Fruit fly (Drosophila melanogaster) whole organism, pupa: ENCODE measurements around the gene vvl.

Experiments
- CG10348 ChIP-seq: fragments of 200-800 bp; sonication (Bioruptor generic); IDR thresholded peaks from 2 replicates; pipeline ENCODE4 v1.3.6; 2022; ENCODE audit warnings: missing biosample characterization, missing genetic modification characterization
- CG12605 ChIP-seq: fragments of 200-800 bp; sonication (Bioruptor generic); IDR thresholded peaks from 2 replicates; pipeline ENCODE4 v1.3.6; 2022; ENCODE audit warnings: missing biosample characterization, missing genetic modification characterization
- CG13204 ChIP-seq: fragments of 200-800 bp; sonication (Bioruptor generic); optimal IDR thresholded peaks from 2 replicates; lab custom pipeline; 2018; ENCODE audit warnings: missing biosample characterization, mild to moderate bottlenecking, missing genetic modification characterization, moderate library complexity
- CG14655 ChIP-seq: fragments of 200-800 bp; sonication (Bioruptor generic); optimal IDR thresholded peaks from 3 replicates; lab custom pipeline; 2017; ENCODE audit warnings: mild to moderate bottlenecking, missing biosample characterization, missing genetic modification reagents, missing genetic modification characterization
- CG15710 ChIP-seq: fragments of 200-800 bp; sonication (Bioruptor generic); optimal IDR thresholded peaks from 2 replicates; lab custom pipeline; 2018; ENCODE audit warnings: missing biosample characterization, mild to moderate bottlenecking, missing genetic modification characterization, moderate library complexity
- CG17806 ChIP-seq: fragments of 200-800 bp; sonication (Bioruptor generic); optimal IDR thresholded peaks from 2 replicates; lab custom pipeline; 2018; ENCODE audit warnings: missing biosample characterization, mild to moderate bottlenecking, missing genetic modification characterization, moderate library complexity
- CG32121 ChIP-seq: fragments of 200-800 bp; sonication (Bioruptor generic); IDR thresholded peaks from 2 replicates; pipeline ENCODE4 v1.3.6; 2022; ENCODE audit warnings: missing biosample characterization, missing genetic modification characterization
- CG34367 ChIP-seq: fragments of 200-800 bp; sonication (Bioruptor generic); optimal IDR thresholded peaks from 2 replicates; lab custom pipeline; 2018; ENCODE audit warnings: missing biosample characterization, mild to moderate bottlenecking, missing genetic modification characterization
- CG4496 ChIP-seq: fragments of 200-800 bp; sonication (Bioruptor generic); IDR thresholded peaks from 3 replicates; pipeline ENCODE4 v1.3.6; 2022; ENCODE audit warnings: missing biosample characterization, missing genetic modification characterization
- CG8159 ChIP-seq: fragments of 200-800 bp; sonication (Bioruptor generic); optimal IDR thresholded peaks from 3 replicates; lab custom pipeline; 2018; ENCODE audit warnings: missing biosample characterization, mild to moderate bottlenecking, missing genetic modification characterization, moderate library complexity
- CG8301 ChIP-seq: fragments of 200-800 bp; sonication (Bioruptor generic); optimal IDR thresholded peaks from 2 replicates; lab custom pipeline; 2018; ENCODE audit warnings: missing biosample characterization, mild to moderate bottlenecking, missing genetic modification characterization
- CG9948 ChIP-seq: fragments of 200-800 bp; sonication (Bioruptor generic); optimal IDR thresholded peaks from 2 replicates; lab custom pipeline; 2018; ENCODE audit warnings: missing biosample characterization, mild to moderate bottlenecking, missing genetic modification characterization, moderate library complexity
- D1 ChIP-seq: fragments of 200-800 bp; sonication (Bioruptor generic); optimal IDR thresholded peaks from 2 replicates; lab custom pipeline; 2018; ENCODE audit warnings: missing biosample characterization, mild to moderate bottlenecking, missing genetic modification characterization, moderate library complexity
- EcR ChIP-seq: fragments of 200-800 bp; sonication (Bioruptor generic); optimal IDR thresholded peaks from 3 replicates; lab custom pipeline; 2019; ENCODE audit warnings: missing biosample characterization, missing genetic modification characterization, mild to moderate bottlenecking, moderate library complexity, missing genetic modification reagents
- Ets98B ChIP-seq: fragments of 200-800 bp; sonication (Bioruptor generic); IDR thresholded peaks from 2 replicates; pipeline ENCODE4 v1.3.6; 2022; ENCODE audit warnings: missing biosample characterization, missing genetic modification characterization
- Pif1A ChIP-seq: fragments of 200-800 bp; sonication (Bioruptor generic); optimal IDR thresholded peaks from 3 replicates; lab custom pipeline; 2016; ENCODE audit warnings: missing biosample characterization, missing genetic modification characterization
- Pif1B ChIP-seq: fragments of 200-800 bp; sonication (Bioruptor generic); optimal IDR thresholded peaks from 3 replicates; lab custom pipeline; 2016; ENCODE audit warnings: missing biosample characterization, missing genetic modification characterization
- Snoo ChIP-seq: fragments of 200-800 bp; sonication (Bioruptor generic); optimal IDR thresholded peaks from 3 replicates; lab custom pipeline; 2017; ENCODE audit warnings: missing biosample characterization, mild to moderate bottlenecking, missing genetic modification characterization, inconsistent platforms
- fd96Ca ChIP-seq: fragments of 200-800 bp; sonication (Bioruptor generic); IDR thresholded peaks from 3 replicates; pipeline ENCODE4 v1.3.6; 2022; ENCODE audit warnings: missing biosample characterization, missing genetic modification characterization
- gl ChIP-seq: fragments of 200-800 bp; sonication (Bioruptor generic); optimal IDR thresholded peaks from 2 replicates; lab custom pipeline; 2018; ENCODE audit warnings: missing biosample characterization, mild to moderate bottlenecking, missing genetic modification characterization
- rn ChIP-seq: fragments of 200-800 bp; sonication (Bioruptor generic); IDR thresholded peaks from 2 replicates; pipeline ENCODE4 v1.3.6; 2022; ENCODE audit warnings: missing biosample characterization, missing genetic modification characterization

The vvl gene

dm6 chr3L:6817980-6818379, 28.0 kb downstream of the vvl start:
- TF ChIP-seq D1 (tag; lab: Kevin White, UChicago) (no peak), CG10348 (GFP tag; lab: Robert Waterston, UW) (no peak), EcR (no peak), CG32121 (GFP tag; lab: Robert Waterston, UW) (no peak), Ets98B (no peak), CG8301 (tag; lab: Kevin White, UChicago) (no peak), CG17806 (tag; lab: Kevin White, UChicago) (no peak), CG15710 (tag; lab: Kevin White, UChicago) (no peak), gl (tag; lab: Kevin White, UChicago) (no peak), CG34367 (tag; lab: Kevin White, UChicago) (no peak), CG4496 (GFP tag; lab: Robert Waterston, UW) (no peak), CG8159 (tag; lab: Kevin White, UChicago) (no peak), Pif1A (GFP tag; lab: Kevin White, UChicago) (no peak), Snoo (tag; lab: Kevin White, UChicago) (no peak), Pif1B (GFP tag; lab: Kevin White, UChicago) (no peak)
- TF ChIP-seq, all 21 proteins: peak for 0

DNA sequence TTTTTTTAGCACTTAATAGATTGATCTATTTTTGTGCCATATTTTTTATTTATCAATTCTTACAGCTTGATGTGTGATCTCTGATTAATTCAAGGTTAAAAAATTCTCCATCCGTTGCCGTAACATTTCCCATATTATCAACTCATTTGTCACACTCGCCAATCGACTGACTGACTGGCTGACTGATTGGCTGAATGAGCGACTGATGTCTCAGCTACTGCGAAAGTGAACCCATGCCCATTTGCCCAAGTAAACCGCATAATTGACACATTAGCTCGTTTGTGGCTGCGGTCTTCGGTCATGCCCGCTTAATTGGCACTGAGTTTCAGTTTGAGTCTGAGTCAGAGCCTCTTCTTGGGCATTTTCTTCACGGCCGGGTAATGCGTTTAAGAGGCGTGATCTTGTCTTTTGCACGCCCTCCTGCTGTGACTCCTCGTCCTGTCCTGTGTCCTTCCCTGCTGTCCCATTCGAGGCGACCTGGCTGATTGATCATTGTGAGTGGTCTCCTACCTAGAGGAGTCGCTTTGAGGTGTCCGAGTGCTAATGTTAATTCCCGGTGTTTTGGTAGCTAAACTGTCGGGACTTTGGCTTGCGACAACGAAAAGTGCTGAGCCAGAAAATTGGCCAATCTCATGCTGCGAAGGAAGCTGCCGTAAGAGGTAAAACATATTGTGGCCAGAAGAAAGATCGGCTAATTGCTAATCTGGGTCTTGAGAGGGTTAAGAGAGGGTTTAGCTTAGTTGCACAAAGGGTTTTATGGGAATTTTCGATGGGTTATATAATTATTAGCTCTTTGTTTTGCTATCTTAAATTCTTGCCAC, 31.0 kb downstream of the vvl start:
- TF ChIP-seq Pif1A (GFP tag; lab: Kevin White, UChicago) (no peak), D1 (tag; lab: Kevin White, UChicago) (no peak), CG8301 (tag; lab: Kevin White, UChicago) (no peak)

- TF ChIP-seq Pif1A (GFP tag; lab: Kevin White, UChicago) (no peak), CG9948 (tag; lab: Kevin White, UChicago) (no peak)
Observed at dm6 chr3L:6822735-6823134, 32.8 kb downstream of the vvl start.

DNA sequence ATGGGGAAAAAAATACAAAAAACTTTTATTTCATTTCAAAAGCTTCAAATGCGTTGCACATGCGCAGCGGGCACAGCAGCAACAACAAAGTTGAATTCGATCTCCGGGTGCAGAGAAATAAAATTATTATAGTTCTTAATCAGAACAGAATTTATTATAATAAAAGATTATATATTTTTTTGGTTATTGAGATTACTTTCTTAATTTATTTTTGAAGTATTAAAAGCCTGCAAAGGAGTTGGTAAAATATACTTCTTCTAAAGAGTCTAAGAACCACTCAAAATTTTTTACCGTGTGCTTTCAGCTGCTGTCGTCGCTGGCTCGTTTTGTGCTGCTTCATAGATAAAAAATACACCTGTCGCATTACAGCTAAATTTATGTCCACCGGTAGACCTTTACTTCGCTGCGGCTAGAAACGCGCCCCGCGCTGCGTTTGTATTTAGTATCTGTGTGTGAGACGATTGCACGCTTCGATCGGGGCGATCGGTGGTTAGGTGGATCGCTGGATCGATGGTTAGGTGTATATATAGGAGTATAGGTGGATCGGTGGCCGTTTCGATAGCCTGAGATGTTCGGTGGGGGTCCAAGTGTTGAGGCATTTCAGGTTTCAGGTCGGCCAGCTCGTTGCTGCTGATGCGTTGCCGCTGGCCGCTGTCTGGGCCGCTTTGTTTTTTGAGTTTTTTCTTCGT, 34.0 kb downstream of the vvl start:
- TF ChIP-seq Ets98B = peak; percentile 73
- no peak for TF ChIP-seq Snoo (tag; lab: Kevin White, UChicago)
- TF ChIP-seq CG15710 (tag; lab: Kevin White, UChicago) = peak; percentile 76
- TF ChIP-seq rn = peak; percentile 57; the same call in 1 of the 2 replicates
- peak; percentile 48 for TF ChIP-seq CG34367 (tag; lab: Kevin White, UChicago)
- TF ChIP-seq EcR = peak; percentile 16
- no peak for TF ChIP-seq Pif1B (GFP tag; lab: Kevin White, UChicago)
- peak; percentile 73 for TF ChIP-seq CG13204 (GFP tag; lab: Kevin White, UChicago)
- TF ChIP-seq gl (tag; lab: Kevin White, UChicago) = peak; percentile 17
- peak; percentile 88 for TF ChIP-seq CG4496 (GFP tag; lab: Robert Waterston, UW)
- peak; percentile 76 for TF ChIP-seq CG17806 (tag; lab: Kevin White, UChicago)
- TF ChIP-seq D1 (tag; lab: Kevin White, UChicago) = no peak
- TF ChIP-seq fd96Ca (GFP tag; lab: Robert Waterston, UW) = peak; percentile 81
- TF ChIP-seq CG9948 (tag; lab: Kevin White, UChicago) = peak; percentile 78
- peak; percentile 49; the same call in 1 of the 2 replicates for TF ChIP-seq CG10348 (GFP tag; lab: Robert Waterston, UW)
- peak; percentile 83 for TF ChIP-seq CG32121 (GFP tag; lab: Robert Waterston, UW)
- TF ChIP-seq CG12605 (GFP tag; lab: Robert Waterston, UW) = peak; percentile 75
- peak; percentile 75 for TF ChIP-seq CG8301 (tag; lab: Kevin White, UChicago)
- peak; percentile 43 for TF ChIP-seq Pif1A (GFP tag; lab: Kevin White, UChicago)
- TF ChIP-seq CG14655 (GFP tag; lab: Kevin White, UChicago) = peak; percentile 81
- TF ChIP-seq CG8159 (tag; lab: Kevin White, UChicago) = peak; percentile 78

DNA sequence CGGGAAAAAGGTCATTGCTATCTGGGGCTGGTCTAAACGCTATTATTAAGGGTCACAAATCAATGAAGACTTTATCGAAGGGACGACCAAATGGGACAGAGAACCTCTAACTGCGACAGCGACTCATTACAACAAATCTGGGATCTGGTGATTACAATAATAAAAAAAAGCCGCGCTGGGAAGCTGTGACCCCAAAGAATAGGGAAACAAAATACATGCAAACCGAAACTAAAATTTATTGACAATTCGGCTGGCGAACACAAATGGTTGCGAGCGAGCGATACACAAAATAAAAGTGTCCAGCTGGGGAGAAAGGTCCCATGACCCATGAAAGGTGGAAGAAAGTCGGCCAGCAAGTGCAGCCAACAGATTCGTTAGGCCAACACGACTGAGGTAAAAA, 35.8 kb downstream of the vvl start:
- no peak for TF ChIP-seq gl (tag; lab: Kevin White, UChicago)
- TF ChIP-seq CG8159 (tag; lab: Kevin White, UChicago) = no peak
- TF ChIP-seq Ets98B = no peak
- TF ChIP-seq CG32121 (GFP tag; lab: Robert Waterston, UW) = no peak
- TF ChIP-seq Snoo (tag; lab: Kevin White, UChicago) = no peak
- no peak for TF ChIP-seq EcR
- TF ChIP-seq CG34367 (tag; lab: Kevin White, UChicago) = no peak
- no peak for TF ChIP-seq CG12605 (GFP tag; lab: Robert Waterston, UW)
- no peak for TF ChIP-seq CG10348 (GFP tag; lab: Robert Waterston, UW)
- no peak for TF ChIP-seq CG15710 (tag; lab: Kevin White, UChicago)
- TF ChIP-seq fd96Ca (GFP tag; lab: Robert Waterston, UW) = no peak
- TF ChIP-seq CG4496 (GFP tag; lab: Robert Waterston, UW) = no peak
- no peak for TF ChIP-seq CG17806 (tag; lab: Kevin White, UChicago)
- TF ChIP-seq CG9948 (tag; lab: Kevin White, UChicago) = no peak
- TF ChIP-seq Pif1A (GFP tag; lab: Kevin White, UChicago) = no peak
- TF ChIP-seq CG14655 (GFP tag; lab: Kevin White, UChicago) = no peak
- TF ChIP-seq, all 21 proteins: peak for 0
